Fruit fly (Drosophila melanogaster) whole organism, prepupa: Measurements from ENCODE around the gene Ugt36A1.

Experiments
- Blimp-1 ChIP-seq: fragments of 200-800 bp; sonication (Bioruptor generic); optimal IDR thresholded peaks from 3 replicates; lab custom pipeline; 2017; ENCODE audit warnings: missing biosample characterization, missing genetic modification characterization, mild to moderate bottlenecking, moderate library complexity, missing genetic modification reagents
- CG10631 ChIP-seq: fragments of 200-800 bp; sonication (Bioruptor generic); optimal IDR thresholded peaks from 2 replicates; lab custom pipeline; 2016; ENCODE audit warnings: missing biosample characterization, missing genetic modification characterization
- CG11902 ChIP-seq: fragments of 200-800 bp; sonication (Bioruptor generic); optimal IDR thresholded peaks from 3 replicates; lab custom pipeline; 2016; ENCODE audit warnings: missing biosample characterization, missing genetic modification characterization
- CG15336 ChIP-seq: fragments of 200-800 bp; sonication (Bioruptor generic); IDR thresholded peaks from 2 replicates; pipeline ENCODE4 v1.3.6; 2022; ENCODE audit warnings: missing biosample characterization, missing genetic modification characterization
- CG1621 ChIP-seq: fragments of 200-800 bp; sonication (Bioruptor generic); optimal IDR thresholded peaks from 3 replicates; lab custom pipeline; 2018; ENCODE audit warnings: missing biosample characterization, mild to moderate bottlenecking, missing genetic modification characterization
- CG3032 ChIP-seq: fragments of 200-800 bp; optimal IDR thresholded peaks from 2 replicates; lab custom pipeline; 2019; ENCODE audit warnings: missing biosample characterization, mild to moderate bottlenecking, missing genetic modification characterization, moderate library complexity
- CG31627 ChIP-seq: fragments of 200-800 bp; sonication (Bioruptor generic); optimal IDR thresholded peaks from 3 replicates; lab custom pipeline; 2016; ENCODE audit warnings: missing biosample characterization, missing genetic modification characterization
- CG32006 ChIP-seq: fragments of 200-800 bp; sonication (Bioruptor generic); optimal IDR thresholded peaks from 3 replicates; lab custom pipeline; 2017; ENCODE audit warnings: missing biosample characterization, mild to moderate bottlenecking, missing genetic modification characterization
- CG3919 ChIP-seq: fragments of 200-800 bp; sonication (Bioruptor generic); optimal IDR thresholded peaks from 3 replicates; lab custom pipeline; 2016; ENCODE audit warnings: missing biosample characterization, missing genetic modification characterization
- CG4318 ChIP-seq: fragments of 200-800 bp; sonication (Bioruptor generic); optimal IDR thresholded peaks from 3 replicates; lab custom pipeline; 2017; ENCODE audit warnings: missing biosample characterization, mild to moderate bottlenecking, missing genetic modification characterization
- CG6163 ChIP-seq: fragments of 200-800 bp; sonication (Bioruptor generic); IDR thresholded peaks from 3 replicates; pipeline ENCODE4 v1.3.6; 2022; ENCODE audit warnings: missing biosample characterization, missing genetic modification characterization
- CG6276 ChIP-seq: fragments of 200-800 bp; sonication (Bioruptor generic); optimal IDR thresholded peaks from 2 replicates; lab custom pipeline; 2017; ENCODE audit warnings: missing biosample characterization, mild to moderate bottlenecking, missing genetic modification characterization
- CG6792 ChIP-seq: fragments of 200-800 bp; sonication (Bioruptor generic); optimal IDR thresholded peaks from 3 replicates; lab custom pipeline; 2016; ENCODE audit warnings: missing biosample characterization, missing genetic modification characterization
- CG6808 ChIP-seq: fragments of 200-800 bp; sonication (Bioruptor generic); optimal IDR thresholded peaks from 3 replicates; lab custom pipeline; 2017; ENCODE audit warnings: missing biosample characterization, missing genetic modification characterization, mild to moderate bottlenecking, moderate library complexity, missing genetic modification reagents
- CG7368 ChIP-seq: fragments of 200-800 bp; sonication (Bioruptor generic); optimal IDR thresholded peaks from 3 replicates; lab custom pipeline; 2016; ENCODE audit warnings: missing biosample characterization, missing genetic modification characterization
- CG8119 ChIP-seq: fragments of 200-800 bp; sonication (Bioruptor generic); IDR thresholded peaks from 3 replicates; pipeline ENCODE4 v1.3.6; 2022; ENCODE audit warnings: missing biosample characterization, missing genetic modification characterization
- CG8632 ChIP-seq: fragments of 200-800 bp; sonication (Bioruptor generic); optimal IDR thresholded peaks from 3 replicates; lab custom pipeline; 2016; ENCODE audit warnings: missing biosample characterization, missing genetic modification characterization
- CG9139 ChIP-seq: fragments of 200-800 bp; sonication (Bioruptor generic); optimal IDR thresholded peaks from 3 replicates; lab custom pipeline; 2017; ENCODE audit warnings: missing biosample characterization, mild to moderate bottlenecking, missing genetic modification characterization
- Eip75B ChIP-seq: fragments of 200-800 bp; sonication (Bioruptor generic); optimal IDR thresholded peaks from 3 replicates; lab custom pipeline; 2016; ENCODE audit warnings: missing biosample characterization, missing genetic modification characterization
- Eip78C ChIP-seq: fragments of 200-800 bp; sonication (Bioruptor generic); peaks from one replicate; lab custom pipeline; 2016; ENCODE audit warnings: missing biosample characterization, missing genetic modification characterization
- Ets21C ChIP-seq: fragments of 200-800 bp; sonication (Bioruptor generic); optimal IDR thresholded peaks from 3 replicates; lab custom pipeline; 2016; ENCODE audit warnings: missing biosample characterization, missing genetic modification characterization
- Gug ChIP-seq: fragments of 200-800 bp; sonication (Bioruptor generic); IDR thresholded peaks from 2 replicates; pipeline ENCODE4 v1.3.6; 2022; ENCODE audit warnings: missing biosample characterization, missing genetic modification characterization
- Hr38 ChIP-seq: sonication (Bioruptor generic); optimal IDR thresholded peaks from 2 replicates; lab custom pipeline; 2016; ENCODE audit warnings: missing biosample characterization, missing genetic modification characterization
- Hr39 ChIP-seq: fragments of 200-800 bp; sonication (Bioruptor generic); optimal IDR thresholded peaks from 2 replicates; lab custom pipeline; 2016; ENCODE audit warnings: missing biosample characterization, missing genetic modification characterization
- Hr4 ChIP-seq: fragments of 200-800 bp; sonication (Bioruptor generic); optimal IDR thresholded peaks from 3 replicates; lab custom pipeline; 2016; ENCODE audit warnings: missing biosample characterization, missing genetic modification characterization
- Lpt ChIP-seq: fragments of 200-800 bp; sonication (Bioruptor generic); optimal IDR thresholded peaks from 3 replicates; lab custom pipeline; 2016; ENCODE audit warnings: missing biosample characterization, missing genetic modification characterization
- Smox ChIP-seq: fragments of 200-800 bp; sonication (Bioruptor generic); optimal IDR thresholded peaks from 3 replicates; lab custom pipeline; 2016; ENCODE audit warnings: missing biosample characterization, missing genetic modification characterization
- Sox15 ChIP-seq: fragments of 200-800 bp; sonication (Bioruptor generic); optimal IDR thresholded peaks from 3 replicates; lab custom pipeline; 2016; ENCODE audit warnings: missing biosample characterization, missing genetic modification characterization
- acj6 ChIP-seq: fragments of 200-800 bp; sonication (Bioruptor generic); optimal IDR thresholded peaks from 3 replicates; lab custom pipeline; 2016; ENCODE audit warnings: missing biosample characterization, missing genetic modification characterization
- eg ChIP-seq: fragments of 200-800 bp; sonication (Bioruptor generic); IDR thresholded peaks from 3 replicates; pipeline ENCODE4 v1.3.6; 2022; ENCODE audit warnings: missing biosample characterization, missing genetic modification characterization
- fd59A ChIP-seq: fragments of 200-800 bp; sonication (Bioruptor generic); optimal IDR thresholded peaks from 2 replicates; lab custom pipeline; 2017; ENCODE audit warnings: missing biosample characterization, mild to moderate bottlenecking, missing genetic modification characterization, missing genetic modification reagents
- net ChIP-seq: fragments of 200-800 bp; sonication (Bioruptor generic); optimal IDR thresholded peaks from 3 replicates; lab custom pipeline; 2016; ENCODE audit warnings: missing biosample characterization, missing genetic modification characterization
- pdm3 ChIP-seq: fragments of 200-800 bp; sonication (Bioruptor generic); optimal IDR thresholded peaks from 3 replicates; lab custom pipeline; 2016; ENCODE audit warnings: missing biosample characterization, missing genetic modification characterization
- salr ChIP-seq, 2 experiments: fragments of 200-800 bp; sonication (Bioruptor generic); optimal IDR thresholded peaks; 3 replicates each; lab custom pipeline; 2016 to 2018; ENCODE audit warnings: missing biosample characterization in 2 of 2, missing genetic modification characterization in 2 of 2, mild to moderate bottlenecking in 1 of 2
- svp ChIP-seq: fragments of 200-800 bp; sonication (Bioruptor generic); peaks from one replicate; lab custom pipeline; 2016; ENCODE audit warnings: missing biosample characterization, missing genetic modification characterization
- topi ChIP-seq: fragments of 200-800 bp; sonication (Bioruptor generic); optimal IDR thresholded peaks from 3 replicates; lab custom pipeline; 2016; ENCODE audit warnings: missing biosample characterization, missing genetic modification characterization

The Ugt36A1 gene

DNA sequence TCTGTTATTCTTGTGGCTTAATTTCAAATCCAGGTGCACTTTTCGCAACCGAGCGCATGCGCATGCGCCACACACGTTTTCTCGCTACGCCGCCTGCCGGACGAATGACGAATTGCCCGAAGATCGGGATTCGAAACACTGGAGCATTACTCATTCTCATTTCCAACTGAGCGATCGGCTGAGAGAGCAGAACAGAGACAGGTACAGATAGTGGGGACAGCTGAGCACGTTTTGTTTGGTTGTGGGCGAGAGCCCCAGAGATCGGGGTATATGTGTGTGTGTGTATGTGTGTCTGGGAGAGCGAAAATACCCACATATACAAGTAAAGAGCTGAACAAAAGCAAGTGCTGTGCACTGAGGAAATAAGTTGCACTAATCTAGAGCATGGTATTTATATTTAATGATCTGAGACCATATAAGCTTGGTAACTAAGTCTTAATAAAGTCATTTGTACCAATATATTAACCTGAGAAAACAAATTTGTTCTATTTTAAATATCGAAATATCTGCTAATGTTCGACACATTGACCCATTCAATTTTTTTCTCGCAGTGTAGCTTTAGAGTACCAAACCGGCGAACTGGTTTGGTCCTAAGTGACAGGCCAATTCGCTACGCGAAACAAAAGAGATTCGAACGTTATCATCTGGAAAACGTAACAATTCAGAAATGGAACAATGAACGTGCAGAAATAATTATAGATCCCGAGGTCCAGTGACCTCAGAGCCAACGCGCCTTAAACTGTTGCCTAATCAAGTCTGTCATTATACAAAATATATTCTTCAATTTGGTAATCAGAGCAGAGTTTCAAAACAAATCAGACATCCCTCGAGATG is 13.4 kb downstream of the Ugt36A1 start (continued):
- peak; percentile 92 for TF ChIP-seq CG1621
- TF ChIP-seq Sox15 (GFP tag; lab: Kevin White, UChicago) = peak; percentile 88
- TF ChIP-seq fd59A (GFP tag; lab: Kevin White, UChicago) = peak; percentile 88
- TF ChIP-seq CG6276 = peak; percentile 99
- TF ChIP-seq CG3919 (GFP tag; lab: Kevin White, UChicago) = peak; percentile 94
- peak; percentile 99 for TF ChIP-seq CG3032
- no peak for TF ChIP-seq Hr38 (GFP tag; lab: Kevin White, UChicago)
- TF ChIP-seq CG9139 (GFP tag; lab: Kevin White, UChicago) = peak; percentile 83
- peak; percentile 98 for TF ChIP-seq Eip75B (GFP tag; lab: Kevin White, UChicago)
- peak; percentile 96 for TF ChIP-seq Blimp-1 (GFP tag; lab: Kevin White, UChicago)
- TF ChIP-seq CG11902 = peak; percentile 88
- TF ChIP-seq pdm3 = peak; percentile 94
- peak; percentile 94 for TF ChIP-seq CG8632 (GFP tag; lab: Kevin White, UChicago)
- TF ChIP-seq net (GFP tag; lab: Kevin White, UChicago) = peak; percentile 94
- peak; percentile 98 for TF ChIP-seq CG6808 (GFP tag; lab: Kevin White, UChicago)
- peak; percentile 99 for TF ChIP-seq Gug (GFP tag; lab: Robert Waterston, UW)
- peak; percentile 95 for TF ChIP-seq CG31627 (GFP tag; lab: Kevin White, UChicago)
- peak; percentile 94 for TF ChIP-seq CG6792
- peak; percentile 89 for TF ChIP-seq CG10631 (GFP tag; lab: Kevin White, UChicago)
- TF ChIP-seq Hr39 (GFP tag; lab: Kevin White, UChicago) = peak; percentile 95
- peak; percentile 95 for TF ChIP-seq Smox (GFP tag; lab: Kevin White, UChicago)
- TF ChIP-seq acj6 (GFP tag; lab: Kevin White, UChicago) = peak; percentile 99
- TF ChIP-seq CG7368 (GFP tag; lab: Kevin White, UChicago) = peak; percentile 98
- peak; percentile 86 to 93 for TF ChIP-seq salr (GFP tag; optimal IDR thresholded peaks at IDR 0.05; lab: Kevin White, UChicago)
- TF ChIP-seq topi (GFP tag; lab: Kevin White, UChicago) = peak; percentile 96
- TF ChIP-seq, all 60 proteins: peak for 59

dm6 chr2L:3633871-3634270 is 15.0 kb downstream of the Ugt36A1 start:
- TF ChIP-seq svp (GFP tag; lab: Kevin White, UChicago) (peak; percentile 46), salr (GFP tag; optimal IDR thresholded peaks at IDR 0.05; lab: Kevin White, UChicago) (no peak)

dm6 chr2L:3635444-3635843 is 16.5 kb downstream of the Ugt36A1 start:
- 0 out of 3 replicates have a peak, but pooled peaks have one; percentile 55 for TF ChIP-seq eg (GFP tag; lab: Robert Waterston, UW)
- TF ChIP-seq CG6276 = peak; percentile 39
- peak; percentile 46 for TF ChIP-seq net (GFP tag; lab: Kevin White, UChicago)
- TF ChIP-seq CG11902 = no peak
- TF ChIP-seq CG8119 (GFP tag; lab: Robert Waterston, UW) = peak; percentile 70
- no peak for TF ChIP-seq acj6 (GFP tag; lab: Kevin White, UChicago)
- peak in 1 of 2 experiments; percentile 11 for TF ChIP-seq salr (GFP tag; optimal IDR thresholded peaks at IDR 0.05; lab: Kevin White, UChicago)
- no peak for TF ChIP-seq topi (GFP tag; lab: Kevin White, UChicago)
- peak; percentile 75 for TF ChIP-seq CG32006 (GFP tag; lab: Kevin White, UChicago)
- no peak for TF ChIP-seq Ets21C (GFP tag; lab: Kevin White, UChicago)
- peak; percentile 78 for TF ChIP-seq Hr4
- TF ChIP-seq Sox15 (GFP tag; lab: Kevin White, UChicago) = no peak
- peak; percentile 80 for TF ChIP-seq Eip78C (GFP tag; lab: Kevin White, UChicago)
- TF ChIP-seq CG4318 = peak; percentile 41
- no peak for TF ChIP-seq CG31627 (GFP tag; lab: Kevin White, UChicago)
- peak; percentile 68 for TF ChIP-seq CG6163 (GFP tag; lab: Robert Waterston, UW)
- TF ChIP-seq Lpt (GFP tag; lab: Kevin White, UChicago) = peak; percentile 39
- peak; percentile 86 for TF ChIP-seq CG15336 (GFP tag; lab: Robert Waterston, UW)
- no peak for TF ChIP-seq CG7368 (GFP tag; lab: Kevin White, UChicago)
